Fruit fly (Drosophila melanogaster): ENCODE data around the gene CG7542.

Gene CG7542

DNA sequence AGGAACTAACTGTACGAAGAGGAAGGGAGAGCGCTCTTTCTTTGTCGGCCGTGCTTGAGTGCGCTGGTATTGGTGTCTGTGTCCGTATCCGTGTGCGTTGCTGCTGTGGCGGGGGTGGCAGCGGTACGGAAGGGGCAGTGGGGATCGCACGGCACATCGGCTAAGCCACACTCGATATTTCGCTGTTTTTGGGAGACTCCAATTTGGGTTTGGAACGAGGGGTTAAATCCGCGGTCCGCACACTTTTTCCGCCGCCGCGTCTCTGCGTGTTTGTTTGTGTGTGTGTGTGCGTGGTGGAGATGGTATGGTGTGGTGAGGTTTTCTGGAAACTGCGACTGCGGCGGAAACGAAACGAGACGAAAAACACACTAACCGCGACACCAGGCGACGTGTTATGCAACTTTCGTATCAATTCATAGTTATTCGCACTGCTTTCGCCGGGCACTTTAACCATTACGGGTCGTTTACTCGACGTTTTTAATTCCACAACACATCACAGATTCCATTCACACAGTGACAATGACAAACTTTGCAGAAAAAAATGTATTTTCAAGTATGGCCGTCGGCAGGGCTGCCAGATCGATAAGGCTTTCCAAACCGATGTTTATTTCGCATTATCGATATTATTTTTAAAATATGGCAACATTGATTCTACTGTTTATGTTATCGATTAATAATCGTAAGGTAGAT, 7.7 kb downstream of the CG7542 start, which contains the start of gene CycT (continued):
- TF ChIP-seq tap (tag; optimal IDR thresholded peaks at IDR 0.05): no peak
- peak; percentile 89 for TF ChIP-seq Dref (GFP tag; IDR thresholded peaks at IDR 0.05)
- no peak for TF ChIP-seq br (optimal IDR thresholded peaks at IDR 0.05)
- peak; percentile 79 for TF ChIP-seq CrebB (tag; optimal IDR thresholded peaks at IDR 0.05)
- TF ChIP-seq CG11398 (GFP tag; optimal IDR thresholded peaks at IDR 0.05): peak; percentile 22
- no peak for TF ChIP-seq CG18599 (GFP tag; optimal IDR thresholded peaks at IDR 0.05)
- TF ChIP-seq lola (GFP tag; optimal IDR thresholded peaks at IDR 0.05): peak in 1 of 3 experiments; percentile 23
- no peak for TF ChIP-seq croc (GFP tag; conservative IDR thresholded peaks at IDR 0.05)
- peak; percentile 83 for TF ChIP-seq zen2 (GFP tag; IDR thresholded peaks at IDR 0.05; ENCODE audit: partially characterized antibody)
- 0 out of 2 replicates have a peak, but pooled peaks have one; percentile 9 for TF ChIP-seq Xrp1 (GFP tag; IDR thresholded peaks at IDR 0.05)
- no peak for TF ChIP-seq D (optimal IDR thresholded peaks at IDR 0.05)
- TF ChIP-seq D (GFP tag; optimal IDR thresholded peaks at IDR 0.05): peak; percentile 5
- TF ChIP-seq HHEX (GFP tag; optimal IDR thresholded peaks at IDR 0.05): peak; percentile 66
- TF ChIP-seq trem (tag; optimal IDR thresholded peaks at IDR 0.05): peak; percentile 73
- TF ChIP-seq gsb-n (tag; optimal IDR thresholded peaks at IDR 0.05): peak; percentile 18
- TF ChIP-seq crc (GFP tag; optimal IDR thresholded peaks at IDR 0.05): no peak
- peak; percentile 61 for TF ChIP-seq CG10147 (GFP tag; optimal IDR thresholded peaks at IDR 0.05)
- TF ChIP-seq CG6765 (GFP tag; optimal IDR thresholded peaks at IDR 0.05): peak; percentile 83
- TF ChIP-seq CG14860 (GFP tag; IDR thresholded peaks at IDR 0.05; ENCODE audit: partially characterized antibody): peak; percentile 74
- peak; percentile 40 for TF ChIP-seq CG10209 (GFP tag; optimal IDR thresholded peaks at IDR 0.05)
- peak; percentile 87 for TF ChIP-seq Med (GFP tag)
- no peak for TF ChIP-seq yki (optimal IDR thresholded peaks at IDR 0.05)
- no peak for TF ChIP-seq CG6689 (GFP tag; IDR thresholded peaks at IDR 0.05)
- peak in 1 of 2 experiments; percentile 18 for TF ChIP-seq crp (GFP tag; optimal IDR thresholded peaks at IDR 0.05)
- peak; percentile 21 for TF ChIP-seq CG33557 (GFP tag; optimal IDR thresholded peaks at IDR 0.05)
- TF ChIP-seq HLH54F (GFP tag; optimal IDR thresholded peaks at IDR 0.05): no peak
- TF ChIP-seq sima (GFP tag; optimal IDR thresholded peaks at IDR 0.05): no peak
- TF ChIP-seq az2 (GFP tag; optimal IDR thresholded peaks at IDR 0.05): no peak
- no peak for TF ChIP-seq dmrt99B (tag; optimal IDR thresholded peaks at IDR 0.05)
- TF ChIP-seq Dfd (GFP tag; optimal IDR thresholded peaks at IDR 0.05): no peak
- peak; percentile 24 for TF ChIP-seq fd3F (GFP tag; optimal IDR thresholded peaks at IDR 0.05)
- no peak for TF ChIP-seq CG3838 (GFP tag; optimal IDR thresholded peaks at IDR 0.05)
- no peak for TF ChIP-seq CG12744 (GFP tag; optimal IDR thresholded peaks at IDR 0.05)
- peak; percentile 24 for TF ChIP-seq CG4707 (GFP tag; optimal IDR thresholded peaks at IDR 0.05)
- no peak for TF ChIP-seq Tbp (GFP tag; optimal IDR thresholded peaks at IDR 0.05)
- TF ChIP-seq CG8478 (optimal IDR thresholded peaks at IDR 0.05): peak; percentile 85
- TF ChIP-seq MTF-1 (GFP tag; optimal IDR thresholded peaks at IDR 0.05; ENCODE audit: borderline replicate concordance): peak; percentile 9
- TF ChIP-seq CG2116 (GFP tag; optimal IDR thresholded peaks at IDR 0.05): peak; percentile 86
- peak; percentile 52 for TF ChIP-seq CG13775 (GFP tag; optimal IDR thresholded peaks at IDR 0.05)
- peak; percentile 91 for TF ChIP-seq Dll (GFP tag; IDR thresholded peaks at IDR 0.05; ENCODE audit: partially characterized antibody)
- peak; percentile 38 for TF ChIP-seq lbe (GFP tag; optimal IDR thresholded peaks at IDR 0.05)
- peak; percentile 47 for TF ChIP-seq nmo (GFP tag; optimal IDR thresholded peaks at IDR 0.05)
- peak; percentile 25; the same call in 1 of the 2 replicates for TF ChIP-seq CG31224 (GFP tag; IDR thresholded peaks at IDR 0.05)
- TF ChIP-seq nerfin-1 (tag; optimal IDR thresholded peaks at IDR 0.05): peak; percentile 68
- peak; percentile 69 for TF ChIP-seq CG12219 (GFP tag; optimal IDR thresholded peaks at IDR 0.05)
- no peak for TF ChIP-seq ATbp (GFP tag; optimal IDR thresholded peaks at IDR 0.05)
- TF ChIP-seq CG32532 (GFP tag; IDR thresholded peaks at IDR 0.05): no peak
- no peak for TF ChIP-seq Lpt (GFP tag; optimal IDR thresholded peaks at IDR 0.05)
- peak; percentile 4 for TF ChIP-seq CG12104 (GFP tag; optimal IDR thresholded peaks at IDR 0.05)
- peak; percentile 74 for TF ChIP-seq Dp (GFP tag; optimal IDR thresholded peaks at IDR 0.05)

Measured in whole organism, embryonic.